Worm (Caenorhabditis elegans) whole organism, late embryonic: ENCODE data around the gene daf-22.

Source experiments
- ceh-14 ChIP-seq: sonication (generic microtip); optimal IDR thresholded peaks from 2 replicates; lab custom pipeline; 2016; ENCODE audit warnings: missing genotype, missing genetic modification characterization, missing compliant biosample characterization
- ceh-34 ChIP-seq: sonication (generic microtip); optimal IDR thresholded peaks from 2 replicates; lab custom pipeline; 2016; ENCODE audit warnings: mild to moderate bottlenecking, missing genetic modification characterization, missing compliant biosample characterization
- elt-4 ChIP-seq: sonication (generic microtip); optimal IDR thresholded peaks from 2 replicates; lab custom pipeline; 2016; ENCODE audit warnings: missing genetic modification characterization, missing compliant biosample characterization
- fkh-6 ChIP-seq: sonication (generic microtip); optimal IDR thresholded peaks from 2 replicates; lab custom pipeline; 2016; ENCODE audit warnings: missing genetic modification characterization, missing compliant biosample characterization
- hlh-6 ChIP-seq: sonication (generic microtip); optimal IDR thresholded peaks from 2 replicates; lab custom pipeline; 2016; ENCODE audit warnings: missing genotype, missing genetic modification characterization, missing compliant biosample characterization
- nhr-11 ChIP-seq: fragments of 150-350 bp; optimal IDR thresholded peaks from 2 replicates; lab custom pipeline; 2014; ENCODE audit warnings: missing biosample characterization, missing genetic modification characterization
- pag-3 ChIP-seq: sonication (generic microtip); optimal IDR thresholded peaks from 2 replicates; lab custom pipeline; 2016; ENCODE audit warnings: missing compliant biosample characterization, missing genetic modification characterization, borderline replicate concordance
- pqm-1 ChIP-seq: sonication (generic microtip); optimal IDR thresholded peaks from 2 replicates; lab custom pipeline; 2016; ENCODE audit warnings: missing genetic modification characterization, missing compliant biosample characterization
- pros-1 ChIP-seq: fragments of 150-350 bp; optimal IDR thresholded peaks from 2 replicates; lab custom pipeline; 2014; ENCODE audit warnings: missing biosample characterization, missing genetic modification reagents, missing genetic modification characterization
- tbx-2 ChIP-seq: sonication (generic microtip); optimal IDR thresholded peaks from 2 replicates; lab custom pipeline; 2016; ENCODE audit warnings: missing genetic modification characterization, missing compliant biosample characterization
- unc-42 ChIP-seq: sonication (generic microtip); optimal IDR thresholded peaks from 2 replicates; lab custom pipeline; 2016; ENCODE audit warnings: missing genotype, missing genetic modification characterization, missing compliant biosample characterization
- unc-55 ChIP-seq: sonication (generic microtip); optimal IDR thresholded peaks from 2 replicates; lab custom pipeline; 2017; ENCODE audit warnings: missing biosample characterization, missing genetic modification reagents, missing genetic modification characterization

ce11 chrII:12408717-12409116, 16.8 kb downstream of the daf-22 start, which contains the start of gene sre-31:
- TF ChIP-seq unc-55 (GFP tag; lab: Kevin White, UChicago) (no peak), ceh-14 (tag; lab: Kevin White, UChicago) (no peak), elt-4 (tag; lab: Kevin White, UChicago) (no peak), pag-3 (no peak), nhr-11 (tag; lab: Kevin White, UChicago) (no peak), unc-42 (no peak), ceh-34 (tag; lab: Kevin White, UChicago) (no peak), pqm-1 (tag; lab: Kevin White, UChicago) (no peak), hlh-6 (tag; lab: Kevin White, UChicago) (no peak), pros-1 (tag; lab: Kevin White, UChicago) (no peak), fkh-6 (tag; lab: Kevin White, UChicago) (no peak), tbx-2 (no peak)
